Worm (Caenorhabditis elegans): ENCODE data around the gene F09C6.16.
"Not testable (repeated sequence)": the region's sequence is repeated elsewhere in the genome, so short reads cannot be mapped to it uniquely, and the experiment has no call there.

The F09C6.16 gene

DNA sequence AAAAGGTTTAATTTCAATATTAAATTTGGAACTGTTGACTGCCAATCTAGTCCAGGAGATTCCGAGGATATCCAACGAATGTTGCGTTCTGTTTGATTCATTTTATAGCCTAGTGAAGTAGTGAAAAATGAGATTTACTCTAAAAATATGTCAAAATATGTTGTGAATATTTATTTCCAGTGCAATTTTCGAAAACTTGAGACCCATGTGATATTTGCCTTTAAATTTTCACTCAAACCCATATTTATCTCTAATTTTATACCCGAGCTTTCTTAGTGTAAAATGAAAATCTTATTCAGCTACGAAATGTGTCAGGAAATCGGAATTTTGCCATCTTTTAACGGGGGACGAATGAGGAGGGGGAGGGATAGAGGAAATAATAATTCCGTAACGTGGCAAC, at the start of gene F09C6.16:
Gene F09C6.16, minus strand, starts transcription at position 101 of the 400 bp plus-strand sequence.
- TF ChIP-seq cog-1 (tag; optimal IDR thresholded peaks at IDR 0.05) = no peak
- TF ChIP-seq ref-1 (GFP tag; conservative IDR thresholded peaks at IDR 0.05) = no peak

DNA sequence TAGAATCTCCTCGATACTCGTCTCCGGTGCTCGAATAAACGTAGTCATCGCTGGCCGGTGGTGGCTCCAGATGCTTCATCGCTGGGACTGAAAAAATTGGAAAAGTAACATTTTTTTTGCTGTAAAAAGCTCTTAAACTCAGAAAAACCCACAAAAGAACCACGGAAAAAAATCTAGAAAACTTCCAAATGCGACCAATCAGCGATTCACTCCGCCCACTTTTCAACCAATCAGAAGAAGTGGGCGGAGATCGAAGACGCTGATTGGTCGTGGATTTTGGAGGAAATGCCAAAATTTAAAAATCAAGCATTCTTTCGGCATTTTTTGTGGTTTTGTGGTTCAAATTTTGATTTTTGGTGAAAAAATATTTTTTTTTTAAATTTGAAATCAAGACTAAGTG, 49.2 kb upstream of the F09C6.16 start:
- TF ChIP-seq med-1 (GFP tag; optimal IDR thresholded peaks at IDR 0.05; ENCODE audit: insufficient read depth) (no peak), tab-1 (GFP tag; IDR thresholded peaks at IDR 0.05) (no peak), T22C8.4 (GFP tag; IDR thresholded peaks at IDR 0.05) (no peak), ztf-23 (GFP tag; IDR thresholded peaks at IDR 0.05) (no peak), ztf-29 (GFP tag; IDR thresholded peaks at IDR 0.05) (no peak), flt-1 (GFP tag; IDR thresholded peaks at IDR 0.05) (no peak), klf-2 (GFP tag; conservative IDR thresholded peaks at IDR 0.05) (no peak), ref-1 (GFP tag; conservative IDR thresholded peaks at IDR 0.05) (no peak), cog-1 (tag; optimal IDR thresholded peaks at IDR 0.05) (no peak)

DNA sequence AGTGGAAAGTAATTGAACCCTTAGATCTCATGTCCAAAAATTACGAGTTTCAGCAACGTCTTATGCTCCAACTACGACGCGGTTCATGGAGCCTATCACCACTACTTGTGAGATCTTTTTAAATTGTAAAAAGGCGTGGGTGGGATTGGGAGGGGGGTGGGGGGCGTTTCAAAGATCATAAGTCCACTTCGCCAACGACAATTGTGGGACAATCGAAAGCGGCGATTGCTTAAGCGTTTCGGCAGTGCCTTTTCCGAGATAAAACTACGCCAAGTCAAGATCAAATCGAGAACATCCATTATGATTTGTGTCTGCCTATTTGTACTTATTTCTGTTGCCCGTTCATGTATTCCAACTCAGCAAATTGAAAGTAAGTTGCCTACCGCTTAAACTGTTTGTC, 46.5 kb upstream of the F09C6.16 start, which contains the start of gene clec-239:
Gene clec-239, plus strand, starts transcription at position 301 of the 400 bp plus-strand sequence.
- TF ChIP-seq T22C8.4 (GFP tag; IDR thresholded peaks at IDR 0.05) (no peak), ztf-23 (GFP tag; IDR thresholded peaks at IDR 0.05) (no peak), tab-1 (GFP tag; IDR thresholded peaks at IDR 0.05) (no peak), klf-2 (GFP tag; conservative IDR thresholded peaks at IDR 0.05) (no peak), ref-1 (GFP tag; conservative IDR thresholded peaks at IDR 0.05) (no peak), flt-1 (GFP tag; IDR thresholded peaks at IDR 0.05) (no peak), med-1 (GFP tag; optimal IDR thresholded peaks at IDR 0.05; ENCODE audit: insufficient read depth) (no peak), cog-1 (tag; optimal IDR thresholded peaks at IDR 0.05) (no peak), ztf-29 (GFP tag; IDR thresholded peaks at IDR 0.05) (no peak)

DNA sequence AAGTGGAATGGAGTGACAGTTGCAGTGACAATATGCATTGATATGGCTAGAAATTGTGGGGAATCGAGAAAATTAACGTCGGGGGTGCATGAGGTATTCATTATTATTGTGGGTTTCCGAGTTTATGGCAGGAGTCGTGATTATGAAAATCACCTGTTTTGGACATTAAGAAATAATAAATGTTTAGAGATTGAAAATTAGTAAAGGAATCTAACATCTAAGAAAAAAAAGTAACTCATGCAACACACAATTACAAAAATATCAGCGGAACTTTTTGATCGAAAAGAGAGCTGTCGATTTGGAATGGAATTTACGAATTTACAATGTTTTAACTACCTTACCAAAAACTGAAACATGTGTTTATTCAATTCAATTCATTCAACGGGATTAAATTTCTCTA, 45.0 kb upstream of the F09C6.16 start, which contains the start of gene srh-206:
Gene srh-206, minus strand, starts transcription at position 101 of the 400 bp plus-strand sequence.
- TF ChIP-seq T22C8.4 (GFP tag; IDR thresholded peaks at IDR 0.05) = no peak
- TF ChIP-seq tab-1 (GFP tag; IDR thresholded peaks at IDR 0.05) = no peak
- TF ChIP-seq klf-2 (GFP tag; conservative IDR thresholded peaks at IDR 0.05) = no peak
- no peak for TF ChIP-seq ref-1 (GFP tag; conservative IDR thresholded peaks at IDR 0.05)
- no peak for TF ChIP-seq flt-1 (GFP tag; IDR thresholded peaks at IDR 0.05)
- TF ChIP-seq cog-1 (tag; optimal IDR thresholded peaks at IDR 0.05) = no peak
- TF ChIP-seq ztf-23 (GFP tag; IDR thresholded peaks at IDR 0.05) = no peak
- TF ChIP-seq med-1 (GFP tag; optimal IDR thresholded peaks at IDR 0.05; ENCODE audit: insufficient read depth) = no peak
- no peak for TF ChIP-seq ztf-29 (GFP tag; IDR thresholded peaks at IDR 0.05)

DNA sequence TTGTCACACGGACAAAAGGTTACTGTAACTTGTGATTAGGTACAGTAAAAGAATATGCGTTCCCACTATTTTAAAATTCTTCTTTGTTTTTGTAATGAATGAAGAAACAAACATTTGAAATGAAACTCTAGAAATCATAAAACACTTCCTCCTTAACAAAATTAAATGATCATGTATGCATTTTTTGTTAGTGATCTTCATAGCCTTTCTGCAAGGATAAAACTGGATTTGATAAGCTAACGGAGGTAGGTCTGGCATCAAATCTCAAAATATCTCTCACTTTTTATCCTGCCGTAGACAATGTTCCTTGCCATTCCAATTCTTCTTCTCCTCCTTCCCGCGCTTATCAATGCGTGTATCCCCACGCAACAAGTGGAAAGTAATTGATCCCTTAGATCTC, 41.7 kb upstream of the F09C6.16 start, which contains the start of gene clec-238:
Gene clec-238, plus strand, starts transcription at position 301 of the 400 bp plus-strand sequence.
- TF ChIP-seq ref-1 (GFP tag; conservative IDR thresholded peaks at IDR 0.05) (no peak), flt-1 (GFP tag; IDR thresholded peaks at IDR 0.05) (no peak), T22C8.4 (GFP tag; IDR thresholded peaks at IDR 0.05) (no peak), med-1 (GFP tag; optimal IDR thresholded peaks at IDR 0.05; ENCODE audit: insufficient read depth) (no peak), ztf-23 (GFP tag; IDR thresholded peaks at IDR 0.05) (no peak), cog-1 (tag; optimal IDR thresholded peaks at IDR 0.05) (no peak), klf-2 (GFP tag; conservative IDR thresholded peaks at IDR 0.05) (no peak), tab-1 (GFP tag; IDR thresholded peaks at IDR 0.05) (no peak), ztf-29 (GFP tag; IDR thresholded peaks at IDR 0.05) (no peak)

DNA sequence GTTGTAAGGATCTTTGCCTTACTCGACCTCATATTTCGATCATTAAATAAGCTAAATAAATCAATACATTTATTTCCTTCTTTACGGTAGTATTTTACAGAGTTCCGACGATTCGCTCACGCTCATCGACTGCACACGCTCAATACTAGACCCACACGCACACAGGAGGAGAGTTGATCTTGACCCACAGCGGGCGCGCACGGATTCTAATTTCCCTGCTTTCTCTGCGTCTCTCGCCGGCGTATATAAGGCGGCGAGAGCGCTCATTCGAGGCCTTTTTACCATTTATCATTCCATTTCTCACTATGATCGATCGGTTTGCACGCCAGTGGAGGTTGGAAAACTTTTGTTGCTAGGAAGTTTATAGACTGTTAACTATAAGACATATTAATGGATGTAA, 40.3 kb upstream of the F09C6.16 start:
- TF ChIP-seq ztf-29 (GFP tag; IDR thresholded peaks at IDR 0.05) = no peak
- no peak for TF ChIP-seq ref-1 (GFP tag; conservative IDR thresholded peaks at IDR 0.05)
- TF ChIP-seq med-1 (GFP tag; optimal IDR thresholded peaks at IDR 0.05; ENCODE audit: insufficient read depth) = no peak
- TF ChIP-seq ztf-23 (GFP tag; IDR thresholded peaks at IDR 0.05) = no peak
- no peak for TF ChIP-seq T22C8.4 (GFP tag; IDR thresholded peaks at IDR 0.05)
- TF ChIP-seq cog-1 (tag; optimal IDR thresholded peaks at IDR 0.05) = no peak
- TF ChIP-seq flt-1 (GFP tag; IDR thresholded peaks at IDR 0.05) = no peak
- no peak for TF ChIP-seq klf-2 (GFP tag; conservative IDR thresholded peaks at IDR 0.05)
- no peak for TF ChIP-seq tab-1 (GFP tag; IDR thresholded peaks at IDR 0.05)

DNA sequence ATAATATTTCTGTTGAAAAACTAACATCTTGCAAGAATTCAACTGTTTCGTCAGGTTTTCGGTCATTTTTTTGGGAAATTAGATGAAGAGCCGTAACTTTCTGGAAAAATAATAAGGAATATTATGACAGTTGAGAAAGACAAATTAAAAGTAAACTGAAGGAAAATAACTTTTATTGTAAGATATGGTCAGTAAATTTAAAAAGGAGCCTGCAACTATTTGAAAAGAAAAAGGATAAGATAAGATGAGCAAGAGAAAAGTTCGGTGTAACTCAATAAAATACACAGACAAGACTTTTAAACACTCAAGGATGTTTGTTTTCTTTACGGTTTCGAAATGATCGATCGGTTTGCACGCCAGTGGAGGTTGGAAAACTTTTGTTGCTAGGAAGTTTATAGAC, 39.8 kb upstream of the F09C6.16 start, which contains the start of gene fbxa-111:
Gene fbxa-111, minus strand, starts transcription at position 101 of the 400 bp plus-strand sequence.
- TF ChIP-seq ztf-29, ztf-23, flt-1 (GFP tag; IDR thresholded peaks at IDR 0.05): not testable (repeated sequence)

DNA sequence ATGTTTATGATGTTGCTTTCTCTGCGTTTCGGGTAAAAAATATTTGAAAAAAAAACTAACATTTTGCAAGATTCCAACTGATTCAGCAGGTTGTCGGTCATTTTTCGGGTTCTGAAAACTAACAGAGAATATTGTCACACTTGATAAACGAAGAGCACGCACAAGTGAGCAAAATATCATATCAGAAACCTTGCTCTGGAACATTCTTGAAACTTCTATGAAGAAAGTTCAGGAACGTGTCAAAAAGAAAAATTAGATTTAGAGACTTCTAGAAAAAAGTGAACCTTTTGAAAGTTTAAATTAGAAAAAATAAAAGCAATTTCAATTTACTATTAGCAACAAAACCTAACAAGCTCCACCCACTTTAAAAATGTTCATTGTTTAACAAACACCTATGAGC, 38.2 kb upstream of the F09C6.16 start, which contains the start of gene fbxa-112:
Gene fbxa-112, minus strand, starts transcription at position 101 of the 400 bp plus-strand sequence.
- TF ChIP-seq T22C8.4 (GFP tag; IDR thresholded peaks at IDR 0.05); flt-1 (GFP tag; IDR thresholded peaks at IDR 0.05); med-1 (GFP tag; optimal IDR thresholded peaks at IDR 0.05; ENCODE audit: insufficient read depth): not testable (repeated sequence)

DNA sequence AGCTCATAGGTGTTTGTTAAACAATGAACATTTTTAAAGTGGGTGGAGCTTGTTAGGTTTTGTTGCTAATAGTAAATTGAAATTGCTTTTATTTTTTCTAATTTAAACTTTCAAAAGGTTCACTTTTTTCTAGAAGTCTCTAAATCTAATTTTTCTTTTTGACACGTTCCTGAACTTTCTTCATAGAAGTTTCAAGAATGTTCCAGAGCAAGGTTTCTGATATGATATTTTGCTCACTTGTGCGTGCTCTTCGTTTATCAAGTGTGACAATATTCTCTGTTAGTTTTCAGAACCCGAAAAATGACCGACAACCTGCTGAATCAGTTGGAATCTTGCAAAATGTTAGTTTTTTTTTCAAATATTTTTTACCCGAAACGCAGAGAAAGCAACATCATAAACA, 29.0 kb upstream of the F09C6.16 start, which contains the start of gene fbxa-148:
Gene fbxa-148, plus strand, starts transcription at position 301 of the 400 bp plus-strand sequence.
- TF ChIP-seq tab-1 (GFP tag; IDR thresholded peaks at IDR 0.05); flt-1 (GFP tag; IDR thresholded peaks at IDR 0.05); klf-2 (GFP tag; conservative IDR thresholded peaks at IDR 0.05): not testable (repeated sequence)

DNA sequence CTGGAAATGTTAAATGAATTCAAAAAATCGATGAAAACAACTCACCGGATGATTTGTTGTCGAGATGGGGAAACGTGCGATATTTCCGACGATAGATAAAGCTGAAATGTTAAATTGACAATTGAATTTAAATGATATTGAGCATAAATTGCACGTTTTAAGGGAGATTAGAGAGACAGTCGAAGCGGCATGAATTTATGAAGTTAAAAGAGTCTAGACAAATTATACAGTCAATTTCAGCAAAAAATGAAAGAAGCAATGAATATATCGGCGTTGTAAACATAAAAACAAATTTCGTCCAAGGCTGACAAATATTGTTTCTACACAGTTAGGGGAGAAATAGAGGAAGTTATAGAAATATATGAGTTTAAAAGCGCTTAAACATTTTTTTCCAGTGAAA, 17.6 kb upstream of the F09C6.16 start, which contains the start of gene Y102A5C.36:
Gene Y102A5C.36, minus strand, starts transcription at position 101 of the 400 bp plus-strand sequence.
- TF ChIP-seq cog-1 (tag; optimal IDR thresholded peaks at IDR 0.05) (no peak), flt-1 (GFP tag; IDR thresholded peaks at IDR 0.05) (no peak), ref-1 (GFP tag; conservative IDR thresholded peaks at IDR 0.05) (no peak), klf-2 (GFP tag; conservative IDR thresholded peaks at IDR 0.05) (no peak), T22C8.4 (GFP tag; IDR thresholded peaks at IDR 0.05) (no peak), ztf-23 (GFP tag; IDR thresholded peaks at IDR 0.05) (no peak), tab-1 (GFP tag; IDR thresholded peaks at IDR 0.05) (no peak), med-1 (GFP tag; optimal IDR thresholded peaks at IDR 0.05; ENCODE audit: insufficient read depth) (no peak), ztf-29 (GFP tag; IDR thresholded peaks at IDR 0.05) (no peak)
